Fruit fly (Drosophila melanogaster): Measurements from ENCODE around the gene CG3448.

Gene CG3448

DNA sequence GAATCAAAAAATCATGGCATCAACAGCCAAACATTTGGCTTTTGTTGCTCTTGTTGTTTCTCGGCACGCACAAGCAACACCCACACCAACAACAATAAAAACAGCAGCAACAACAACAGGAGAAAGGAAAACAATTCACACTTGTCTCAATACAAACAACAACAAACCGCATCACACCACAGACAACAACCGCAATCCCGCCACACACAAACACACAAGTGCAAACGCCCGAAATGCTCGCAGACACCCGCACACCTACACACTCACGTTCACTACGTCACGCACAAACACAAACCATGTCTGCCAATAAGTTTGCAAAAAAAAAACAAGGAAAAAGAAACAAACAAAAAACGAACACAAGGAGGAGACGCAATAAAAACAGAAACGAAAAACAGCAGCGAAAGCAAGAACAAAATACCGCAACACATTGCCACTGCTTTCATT is 16.4 kb upstream of the CG3448 start:
- TF ChIP-seq Hnf4 (GFP tag; optimal IDR thresholded peaks at IDR 0.05) (no peak), Sp1 (GFP tag; optimal IDR thresholded peaks at IDR 0.05) (peak; percentile 58), psq (GFP tag; optimal IDR thresholded peaks at IDR 0.05) (peak; percentile 60), h (GFP tag; optimal IDR thresholded peaks at IDR 0.05) (peak; percentile 28), Rel (GFP tag; optimal IDR thresholded peaks at IDR 0.05) (peak; percentile 68), Rel (tag; optimal IDR thresholded peaks at IDR 0.05) (no peak), HLH106 (tag; optimal IDR thresholded peaks at IDR 0.05) (no peak), Abd-B (GFP tag; optimal IDR thresholded peaks at IDR 0.05) (no peak), foxo (GFP tag; optimal IDR thresholded peaks at IDR 0.05) (peak in 1 of 2 experiments; percentile 26), Myc (optimal IDR thresholded peaks at IDR 0.05) (no peak)

DNA sequence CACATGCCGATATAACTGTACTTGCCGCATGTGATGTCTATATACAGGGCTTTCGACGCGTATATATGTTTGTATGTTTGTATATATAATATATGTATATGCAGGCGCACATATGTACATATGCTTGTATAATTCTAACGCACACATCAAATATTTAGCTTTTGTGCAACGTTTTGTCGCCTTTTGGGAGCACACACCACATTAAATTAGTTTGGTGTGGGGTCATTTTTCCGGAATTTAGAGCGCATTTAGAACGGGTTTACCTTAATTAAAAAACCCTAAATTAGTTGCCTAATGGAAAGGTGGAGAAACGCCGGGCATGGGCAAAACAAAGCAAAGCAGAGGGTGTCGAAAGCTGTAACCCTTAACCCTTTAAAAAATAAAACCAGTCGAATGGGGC is 15.9 kb upstream of the CG3448 start:
- TF ChIP-seq N (GFP tag; optimal IDR thresholded peaks at IDR 0.05): no peak
- TF ChIP-seq dsf (GFP tag; optimal IDR thresholded peaks at IDR 0.05; ENCODE audit: borderline replicate concordance): no peak
- TF ChIP-seq ey (GFP tag; optimal IDR thresholded peaks at IDR 0.05): no peak
- TF ChIP-seq Vsx2 (GFP tag; optimal IDR thresholded peaks at IDR 0.05; ENCODE audit: partially characterized antibody): no peak
- no peak for TF ChIP-seq tai (GFP tag; optimal IDR thresholded peaks at IDR 0.05)
- TF ChIP-seq OdsH (GFP tag; optimal IDR thresholded peaks at IDR 0.05): no peak
- TF ChIP-seq Mio (GFP tag; optimal IDR thresholded peaks at IDR 0.05): no peak
- no peak for TF ChIP-seq foxo (GFP tag; optimal IDR thresholded peaks at IDR 0.05)
- no peak for TF ChIP-seq Myc (optimal IDR thresholded peaks at IDR 0.05)
- no peak for TF ChIP-seq usp (GFP tag; optimal IDR thresholded peaks at IDR 0.05)
- TF ChIP-seq jim (GFP tag; optimal IDR thresholded peaks at IDR 0.05): no peak
- no peak for TF ChIP-seq Hr78 (GFP tag; optimal IDR thresholded peaks at IDR 0.05)
- no peak for TF ChIP-seq Sp1 (GFP tag; optimal IDR thresholded peaks at IDR 0.05)
- no peak for TF ChIP-seq sage (GFP tag; optimal IDR thresholded peaks at IDR 0.05)
- no peak for TF ChIP-seq pan (optimal IDR thresholded peaks at IDR 0.05)
- no peak for TF ChIP-seq CG32264 (GFP tag; optimal IDR thresholded peaks at IDR 0.05)

DNA sequence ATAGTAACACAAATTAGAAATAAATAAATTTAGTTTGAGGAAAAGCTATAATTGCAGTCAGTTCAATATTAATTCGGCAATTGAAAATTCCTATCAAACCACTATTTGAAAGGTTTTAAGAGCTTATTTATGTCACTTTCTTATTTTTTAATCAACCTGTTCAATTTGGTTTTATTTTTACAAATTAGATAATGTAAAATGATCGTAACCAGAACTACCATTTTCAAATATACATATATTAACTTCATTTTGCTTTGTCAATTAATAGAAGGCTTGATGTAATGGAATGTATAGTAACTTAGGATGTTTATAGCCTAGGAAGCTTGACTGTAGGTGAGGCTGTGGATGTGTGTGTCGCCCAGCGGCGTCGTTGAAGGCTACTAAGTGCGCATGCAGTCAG is 15.2 kb upstream of the CG3448 start:
- TF ChIP-seq OdsH (GFP tag; optimal IDR thresholded peaks at IDR 0.05) (no peak), Myc (optimal IDR thresholded peaks at IDR 0.05) (no peak), Hnf4 (GFP tag; optimal IDR thresholded peaks at IDR 0.05) (no peak), Hr83 (GFP tag; optimal IDR thresholded peaks at IDR 0.05; ENCODE audit: poor library complexity, severe bottlenecking) (no peak), fru (GFP tag; optimal IDR thresholded peaks at IDR 0.05) (peak; percentile 18), foxo (GFP tag; optimal IDR thresholded peaks at IDR 0.05) (no peak), Hr78 (GFP tag; optimal IDR thresholded peaks at IDR 0.05) (no peak)

DNA sequence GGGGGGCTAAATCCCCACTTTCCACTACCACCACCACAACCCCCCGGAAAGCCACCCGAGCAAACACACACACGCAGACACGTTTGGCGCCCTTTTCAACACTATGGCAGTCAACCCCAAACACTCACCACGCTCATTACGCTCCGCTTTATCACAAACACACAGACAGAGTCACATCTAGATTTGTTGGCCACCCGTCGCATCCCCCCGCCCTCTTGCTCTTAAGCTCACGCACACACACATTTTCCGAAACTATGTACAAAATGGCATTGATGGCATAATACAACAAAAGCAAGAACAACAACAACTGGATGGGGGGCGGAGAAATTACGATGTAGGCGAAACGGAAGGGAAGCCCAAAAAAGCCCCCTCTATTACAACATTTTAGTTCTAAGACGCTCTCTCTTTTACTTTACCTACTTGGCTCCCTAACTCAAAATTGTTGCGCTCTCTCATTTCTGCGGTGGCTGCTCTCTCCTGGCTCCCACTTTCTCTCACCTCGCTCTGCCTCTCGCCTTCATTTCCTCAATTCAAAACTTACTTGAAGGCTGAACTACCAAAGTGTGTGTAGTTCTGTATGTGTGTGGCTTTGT is 14.4 kb upstream of the CG3448 start:
- TF ChIP-seq ey (GFP tag; optimal IDR thresholded peaks at IDR 0.05) (no peak), N (GFP tag; optimal IDR thresholded peaks at IDR 0.05) (no peak), Abd-B (GFP tag; optimal IDR thresholded peaks at IDR 0.05) (no peak), br (GFP tag; optimal IDR thresholded peaks at IDR 0.05) (no peak), brk (GFP tag; optimal IDR thresholded peaks at IDR 0.05) (no peak), woc (GFP tag; optimal IDR thresholded peaks at IDR 0.05) (no peak), tai (GFP tag; optimal IDR thresholded peaks at IDR 0.05) (no peak)

DNA sequence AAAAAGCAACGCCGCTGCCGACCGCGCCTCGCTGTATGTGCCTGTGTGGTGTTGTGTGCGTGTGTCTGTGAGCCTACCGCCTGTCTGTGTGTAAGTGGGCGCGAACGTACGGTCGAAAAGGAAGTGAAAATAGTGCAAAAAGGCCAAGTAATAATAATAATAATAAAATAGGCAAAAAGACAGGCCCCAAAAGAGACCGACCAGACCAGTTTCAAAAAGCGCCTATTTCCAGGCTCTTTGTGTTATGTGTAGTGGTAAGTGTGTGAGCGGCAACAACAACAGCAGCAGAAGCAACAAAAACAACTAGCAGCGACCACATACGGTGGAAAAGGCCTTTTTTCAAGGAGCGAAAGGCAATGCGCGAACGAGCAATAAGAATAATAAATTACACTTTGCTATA is 11.4 kb upstream of the CG3448 start:
- TF ChIP-seq Sp1 (GFP tag; optimal IDR thresholded peaks at IDR 0.05) (no peak), Hr78 (GFP tag; optimal IDR thresholded peaks at IDR 0.05) (no peak), tai (GFP tag; optimal IDR thresholded peaks at IDR 0.05) (no peak), OdsH (GFP tag; optimal IDR thresholded peaks at IDR 0.05) (no peak), fru (GFP tag; optimal IDR thresholded peaks at IDR 0.05) (no peak), Dif (GFP tag; optimal IDR thresholded peaks at IDR 0.05; ENCODE audit: partially characterized antibody) (no peak), dmrt93B (GFP tag; optimal IDR thresholded peaks at IDR 0.05) (no peak)

DNA sequence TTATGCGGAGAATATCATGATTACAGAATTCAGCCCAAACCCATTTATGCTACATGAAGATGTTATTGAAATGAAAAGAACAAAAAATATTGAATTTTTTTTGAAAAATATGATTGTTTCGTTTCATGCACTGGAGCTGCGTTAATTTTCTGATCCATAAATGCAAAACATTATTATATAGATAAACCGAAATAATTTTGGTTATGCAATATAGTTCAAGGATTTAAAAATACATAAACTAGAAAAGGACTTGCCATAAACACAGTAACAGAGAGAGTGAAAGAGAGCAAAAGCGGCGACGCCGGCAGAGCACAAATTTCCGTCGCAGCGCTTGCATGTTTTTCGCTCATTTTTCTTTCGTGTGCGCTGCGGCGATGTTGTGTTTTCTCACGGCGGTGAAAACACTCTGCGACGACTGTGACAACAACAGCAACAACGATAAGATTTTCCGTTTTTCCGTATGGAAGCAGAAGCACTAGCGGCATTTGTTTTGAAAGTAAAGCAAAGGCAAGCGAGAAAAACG is 10.9 kb upstream of the CG3448 start:
- peak; percentile 82 for TF ChIP-seq sage (GFP tag; optimal IDR thresholded peaks at IDR 0.05)
- TF ChIP-seq dmrt93B (GFP tag; optimal IDR thresholded peaks at IDR 0.05): peak; percentile 79
- no peak for TF ChIP-seq Mio (GFP tag; optimal IDR thresholded peaks at IDR 0.05)
- no peak for TF ChIP-seq Vsx2 (GFP tag; optimal IDR thresholded peaks at IDR 0.05; ENCODE audit: partially characterized antibody)
- peak; percentile 61 for TF ChIP-seq tai (GFP tag; optimal IDR thresholded peaks at IDR 0.05)
- no peak for TF ChIP-seq Rel (GFP tag; optimal IDR thresholded peaks at IDR 0.05)
- TF ChIP-seq Rel (tag; optimal IDR thresholded peaks at IDR 0.05): peak; percentile 61
- peak; percentile 81 for TF ChIP-seq CG9705 (GFP tag; optimal IDR thresholded peaks at IDR 0.05)
- TF ChIP-seq Jra (GFP tag; optimal IDR thresholded peaks at IDR 0.05): peak; percentile 24
- TF ChIP-seq CG32264 (GFP tag; optimal IDR thresholded peaks at IDR 0.05): peak; percentile 50
- peak; percentile 76 for TF ChIP-seq ey (GFP tag; optimal IDR thresholded peaks at IDR 0.05)
- peak; percentile 89 for TF ChIP-seq h (GFP tag; optimal IDR thresholded peaks at IDR 0.05)
- TF ChIP-seq br (GFP tag; optimal IDR thresholded peaks at IDR 0.05): peak; percentile 83
- TF ChIP-seq Hr83 (GFP tag; optimal IDR thresholded peaks at IDR 0.05; ENCODE audit: poor library complexity, severe bottlenecking): no peak
- peak; percentile 0 to 86 for TF ChIP-seq foxo (GFP tag; optimal IDR thresholded peaks at IDR 0.05)
- peak; percentile 70 for TF ChIP-seq sv (GFP tag; optimal IDR thresholded peaks at IDR 0.05)
- peak; percentile 62 for TF ChIP-seq Hnf4 (GFP tag; optimal IDR thresholded peaks at IDR 0.05)
- TF ChIP-seq pan (optimal IDR thresholded peaks at IDR 0.05): no peak
- TF ChIP-seq usp (GFP tag; optimal IDR thresholded peaks at IDR 0.05): no peak
- TF ChIP-seq dsf (GFP tag; optimal IDR thresholded peaks at IDR 0.05; ENCODE audit: borderline replicate concordance): peak; percentile 26
- no peak for TF ChIP-seq Myc (optimal IDR thresholded peaks at IDR 0.05)
- peak; percentile 84 for TF ChIP-seq brk (GFP tag; optimal IDR thresholded peaks at IDR 0.05)
- TF ChIP-seq lola (GFP tag; optimal IDR thresholded peaks at IDR 0.05): no peak
- TF ChIP-seq HLH106 (tag; optimal IDR thresholded peaks at IDR 0.05): peak; percentile 88
- TF ChIP-seq GATAd (GFP tag; optimal IDR thresholded peaks at IDR 0.05): no peak
- peak; percentile 89 for TF ChIP-seq fru (GFP tag; optimal IDR thresholded peaks at IDR 0.05)
- TF ChIP-seq OdsH (GFP tag; optimal IDR thresholded peaks at IDR 0.05): peak; percentile 78

Data from whole organism, wandering third instar larva.